Worm (Caenorhabditis elegans): ENCODE results near the gene T20B12.7.

Gene T20B12.7

ce11 chrIII:7380120-7380519 is 1.3 kb upstream of the T20B12.7 start:
- TF ChIP-seq aha-1 (tag) (peak; percentile 91), ZK546.5 (tag; optimal IDR thresholded peaks at IDR 0.05) (no peak)

DNA sequence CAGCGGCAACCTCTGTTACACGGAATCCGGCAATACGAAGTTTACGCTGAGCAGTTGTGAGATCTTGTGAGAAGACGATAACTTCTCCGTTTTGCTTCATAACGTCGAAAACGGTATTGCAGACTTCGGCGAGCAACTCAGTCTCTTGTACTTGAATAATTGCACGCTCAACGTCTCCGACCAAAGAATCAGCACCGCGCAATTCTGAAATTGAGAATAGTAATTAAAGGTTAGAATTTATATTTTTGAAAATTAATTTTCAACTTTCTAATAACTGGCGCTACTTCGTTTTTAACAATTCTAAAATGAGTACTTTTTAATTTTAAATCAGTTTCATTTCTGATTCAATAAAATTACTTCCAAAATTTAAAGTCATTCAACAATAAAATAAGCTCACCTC is 323 bp downstream of the T20B12.7 start:
- no peak for TF ChIP-seq unc-130 (GFP tag; optimal IDR thresholded peaks at IDR 0.05)
- TF ChIP-seq unc-62 (GFP tag; optimal IDR thresholded peaks at IDR 0.05 in 1 of 2): peak in 1 of 2 experiments; percentile 91
- no peak for TF ChIP-seq unc-62 (tag; optimal IDR thresholded peaks at IDR 0.05)

DNA sequence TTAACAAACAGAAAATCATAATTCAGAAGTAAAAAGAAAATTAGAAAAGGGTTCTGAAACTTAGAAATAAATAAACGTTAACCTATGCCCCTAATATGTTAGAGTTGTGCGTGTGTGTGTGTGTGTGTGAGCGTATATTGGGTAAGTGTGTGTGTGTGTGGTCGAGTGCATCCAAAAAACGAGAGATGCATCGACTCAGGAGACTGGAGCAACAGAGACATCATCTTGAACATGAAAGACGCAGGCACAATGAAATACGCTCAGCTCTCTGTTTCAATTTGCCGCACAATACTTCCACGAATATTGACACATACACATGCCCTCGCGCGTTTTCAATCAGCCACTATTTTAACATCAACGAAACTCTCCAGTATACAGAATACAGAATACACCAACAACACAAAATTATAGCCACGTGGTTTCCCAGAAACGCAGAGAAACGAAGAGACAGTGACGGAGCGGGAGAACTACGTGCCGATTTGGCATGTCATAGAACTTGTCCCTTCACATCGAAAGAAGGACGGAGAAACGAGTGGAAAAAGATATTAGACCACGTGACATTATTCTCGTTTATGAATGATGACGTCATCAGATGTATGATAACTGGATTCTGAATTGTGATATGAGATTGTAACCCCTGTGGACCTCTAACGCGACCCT is 2.6 kb downstream of the T20B12.7 start:
- TF ChIP-seq Y5F2A.4 (GFP tag; optimal IDR thresholded peaks at IDR 0.05) (no peak), nhr-25 (tag; optimal IDR thresholded peaks at IDR 0.05; ENCODE audit: borderline replicate concordance, insufficient read depth) (peak; percentile 89), snpc-4 (tag; optimal IDR thresholded peaks at IDR 0.05) (no peak), lin-1 (GFP tag; IDR thresholded peaks at IDR 0.05) (no peak), ZK546.5 (tag; optimal IDR thresholded peaks at IDR 0.05) (no peak), dmd-8 (GFP tag; IDR thresholded peaks at IDR 0.05) (no peak), nhr-6 (tag; optimal IDR thresholded peaks at IDR 0.05) (no peak), saeg-2 (GFP tag; IDR thresholded peaks at IDR 0.05) (peak; percentile 44; the same call in 1 of the 2 replicates), dmd-6 (GFP tag; IDR thresholded peaks at IDR 0.05) (peak; percentile 86), madf-5 (GFP tag; IDR thresholded peaks at IDR 0.05) (no peak), aha-1 (tag) (peak; percentile 100), jun-1 (tag; optimal IDR thresholded peaks at IDR 0.05) (no peak), hif-1 (tag; optimal IDR thresholded peaks at IDR 0.05) (peak; percentile 85 to 98), nhr-48 (tag; optimal IDR thresholded peaks at IDR 0.05) (peak; percentile 89), zfp-3 (GFP tag; conservative IDR thresholded peaks at IDR 0.05) (0 out of 2 replicates have a peak, but pooled peaks have one; percentile 46), R02D3.7 (tag; optimal IDR thresholded peaks at IDR 0.05) (no peak), ceh-28 (tag; optimal IDR thresholded peaks at IDR 0.05) (no peak), rbr-2 (tag; optimal IDR thresholded peaks at IDR 0.05) (peak; percentile 55), pqm-1 (tag; optimal IDR thresholded peaks at IDR 0.05) (peak; percentile 17), ztf-11 (tag; optimal IDR thresholded peaks at IDR 0.05) (no peak), zip-2 (tag; optimal IDR thresholded peaks at IDR 0.05) (no peak), mes-2 (tag; optimal IDR thresholded peaks at IDR 0.05; ENCODE audit: poor library complexity, severe bottlenecking) (peak; percentile 46), nhr-111 (GFP tag; optimal IDR thresholded peaks at IDR 0.05) (no peak), F10B5.3 (tag; optimal IDR thresholded peaks at IDR 0.05) (no peak), nhr-41 (GFP tag; IDR thresholded peaks at IDR 0.05) (no peak), daf-19 (GFP tag; conservative IDR thresholded peaks at IDR 0.05) (no peak), unc-62 (GFP tag; optimal IDR thresholded peaks at IDR 0.05 in 1 of 2) (peak in 1 of 2 experiments; percentile 98), unc-62 (tag; optimal IDR thresholded peaks at IDR 0.05) (no peak), lin-15B (tag; optimal IDR thresholded peaks at IDR 0.05) (no peak), spr-1 (tag; optimal IDR thresholded peaks at IDR 0.05) (no peak), lsy-2 (tag; optimal IDR thresholded peaks at IDR 0.05) (peak in 1 of 2 experiments; percentile 81), dve-1 (tag; optimal IDR thresholded peaks at IDR 0.05; ENCODE audit: insufficient read depth) (peak; percentile 86), ctbp-1 (GFP tag; IDR thresholded peaks at IDR 0.05) (no peak), egl-27 (tag; optimal IDR thresholded peaks at IDR 0.05) (no peak), daf-8 (GFP tag; IDR thresholded peaks at IDR 0.05) (no peak), ama-1 (optimal IDR thresholded peaks at IDR 0.05) (peak; percentile 77), ztf-7 (tag; optimal IDR thresholded peaks at IDR 0.05) (no peak), zfp-2 (tag; optimal IDR thresholded peaks at IDR 0.05) (no peak), hmg-1.1 (GFP tag; IDR thresholded peaks at IDR 0.05) (peak; percentile 35; the same call in 1 of the 2 replicates), lir-3 (tag; optimal IDR thresholded peaks at IDR 0.05) (no peak), daf-16 (GFP tag; optimal IDR thresholded peaks at IDR 0.05) (no peak), daf-16 (tag; optimal IDR thresholded peaks at IDR 0.05) (peak; percentile 68), mxl-3 (GFP tag; optimal IDR thresholded peaks at IDR 0.05) (peak; percentile 92), pha-4 (GFP tag; IDR thresholded peaks at IDR 0.05) (no peak), pha-4 (tag; optimal IDR thresholded peaks at IDR 0.05) (no peak), ceh-20 (GFP tag; IDR thresholded peaks at IDR 0.05) (no peak)
